Worm (Caenorhabditis elegans): Measurements from ENCODE around the gene F31D5.7.

DNA sequence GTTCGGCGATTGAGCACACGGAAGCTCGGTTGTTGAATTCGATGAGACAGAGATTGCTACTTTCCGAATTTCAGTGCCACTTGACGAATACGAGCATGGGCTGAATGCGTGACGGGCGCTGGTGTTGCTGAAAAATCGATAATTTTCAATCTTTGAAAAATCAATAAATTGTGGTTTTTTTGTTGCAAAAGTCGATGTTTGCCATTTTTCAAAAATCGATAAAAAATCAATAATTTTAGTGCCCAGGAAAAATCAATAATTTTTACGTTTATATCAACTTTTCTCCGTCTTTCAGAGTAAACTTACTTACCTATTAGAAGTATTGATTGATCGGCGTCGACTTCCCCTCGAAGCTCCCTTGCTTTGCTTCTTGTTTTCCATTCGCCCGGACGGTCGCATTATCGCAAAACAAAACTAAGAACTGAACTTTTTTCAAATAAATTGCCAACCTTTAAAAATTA, 45.4 kb downstream of the F31D5.7 start, which contains the start of gene C16A11.7:
- TF ChIP-seq C06A6.2 (GFP tag; conservative IDR thresholded peaks at IDR 0.05): no peak
- TF ChIP-seq snpc-4 (GFP tag; optimal IDR thresholded peaks at IDR 0.05): no peak
- TF ChIP-seq snpc-4 (tag; optimal IDR thresholded peaks at IDR 0.05): no peak
- no peak for TF ChIP-seq ama-1 (optimal IDR thresholded peaks at IDR 0.05)
- no peak for TF ChIP-seq ama-1 (GFP tag; optimal IDR thresholded peaks at IDR 0.05)
